Fruit fly (Drosophila melanogaster) whole organism, pupa: ENCODE results near the gene caz.

Experiments used
- CG10348 ChIP-seq: fragments of 200-800 bp; sonication (Bioruptor generic); IDR thresholded peaks from 2 replicates; pipeline ENCODE4 v1.3.6; 2022; ENCODE audit warnings: missing biosample characterization, missing genetic modification characterization
- CG12605 ChIP-seq: fragments of 200-800 bp; sonication (Bioruptor generic); IDR thresholded peaks from 2 replicates; pipeline ENCODE4 v1.3.6; 2022; ENCODE audit warnings: missing biosample characterization, missing genetic modification characterization
- CG13204 ChIP-seq: fragments of 200-800 bp; sonication (Bioruptor generic); optimal IDR thresholded peaks from 2 replicates; lab custom pipeline; 2018; ENCODE audit warnings: missing biosample characterization, mild to moderate bottlenecking, missing genetic modification characterization, moderate library complexity
- CG14655 ChIP-seq: fragments of 200-800 bp; sonication (Bioruptor generic); optimal IDR thresholded peaks from 3 replicates; lab custom pipeline; 2017; ENCODE audit warnings: mild to moderate bottlenecking, missing biosample characterization, missing genetic modification reagents, missing genetic modification characterization
- CG15710 ChIP-seq: fragments of 200-800 bp; sonication (Bioruptor generic); optimal IDR thresholded peaks from 2 replicates; lab custom pipeline; 2018; ENCODE audit warnings: missing biosample characterization, mild to moderate bottlenecking, missing genetic modification characterization, moderate library complexity
- CG17806 ChIP-seq: fragments of 200-800 bp; sonication (Bioruptor generic); optimal IDR thresholded peaks from 2 replicates; lab custom pipeline; 2018; ENCODE audit warnings: missing biosample characterization, mild to moderate bottlenecking, missing genetic modification characterization, moderate library complexity
- CG32121 ChIP-seq: fragments of 200-800 bp; sonication (Bioruptor generic); IDR thresholded peaks from 2 replicates; pipeline ENCODE4 v1.3.6; 2022; ENCODE audit warnings: missing biosample characterization, missing genetic modification characterization
- CG34367 ChIP-seq: fragments of 200-800 bp; sonication (Bioruptor generic); optimal IDR thresholded peaks from 2 replicates; lab custom pipeline; 2018; ENCODE audit warnings: missing biosample characterization, mild to moderate bottlenecking, missing genetic modification characterization
- CG4496 ChIP-seq: fragments of 200-800 bp; sonication (Bioruptor generic); IDR thresholded peaks from 3 replicates; pipeline ENCODE4 v1.3.6; 2022; ENCODE audit warnings: missing biosample characterization, missing genetic modification characterization
- CG8159 ChIP-seq: fragments of 200-800 bp; sonication (Bioruptor generic); optimal IDR thresholded peaks from 3 replicates; lab custom pipeline; 2018; ENCODE audit warnings: missing biosample characterization, mild to moderate bottlenecking, missing genetic modification characterization, moderate library complexity
- CG8301 ChIP-seq: fragments of 200-800 bp; sonication (Bioruptor generic); optimal IDR thresholded peaks from 2 replicates; lab custom pipeline; 2018; ENCODE audit warnings: missing biosample characterization, mild to moderate bottlenecking, missing genetic modification characterization
- CG9948 ChIP-seq: fragments of 200-800 bp; sonication (Bioruptor generic); optimal IDR thresholded peaks from 2 replicates; lab custom pipeline; 2018; ENCODE audit warnings: missing biosample characterization, mild to moderate bottlenecking, missing genetic modification characterization, moderate library complexity
- D1 ChIP-seq: fragments of 200-800 bp; sonication (Bioruptor generic); optimal IDR thresholded peaks from 2 replicates; lab custom pipeline; 2018; ENCODE audit warnings: missing biosample characterization, mild to moderate bottlenecking, missing genetic modification characterization, moderate library complexity
- EcR ChIP-seq: fragments of 200-800 bp; sonication (Bioruptor generic); optimal IDR thresholded peaks from 3 replicates; lab custom pipeline; 2019; ENCODE audit warnings: missing biosample characterization, missing genetic modification characterization, mild to moderate bottlenecking, moderate library complexity, missing genetic modification reagents
- Ets98B ChIP-seq: fragments of 200-800 bp; sonication (Bioruptor generic); IDR thresholded peaks from 2 replicates; pipeline ENCODE4 v1.3.6; 2022; ENCODE audit warnings: missing biosample characterization, missing genetic modification characterization
- Pif1A ChIP-seq: fragments of 200-800 bp; sonication (Bioruptor generic); optimal IDR thresholded peaks from 3 replicates; lab custom pipeline; 2016; ENCODE audit warnings: missing biosample characterization, missing genetic modification characterization
- Pif1B ChIP-seq: fragments of 200-800 bp; sonication (Bioruptor generic); optimal IDR thresholded peaks from 3 replicates; lab custom pipeline; 2016; ENCODE audit warnings: missing biosample characterization, missing genetic modification characterization
- Snoo ChIP-seq: fragments of 200-800 bp; sonication (Bioruptor generic); optimal IDR thresholded peaks from 3 replicates; lab custom pipeline; 2017; ENCODE audit warnings: missing biosample characterization, mild to moderate bottlenecking, missing genetic modification characterization, inconsistent platforms
- fd96Ca ChIP-seq: fragments of 200-800 bp; sonication (Bioruptor generic); IDR thresholded peaks from 3 replicates; pipeline ENCODE4 v1.3.6; 2022; ENCODE audit warnings: missing biosample characterization, missing genetic modification characterization
- gl ChIP-seq: fragments of 200-800 bp; sonication (Bioruptor generic); optimal IDR thresholded peaks from 2 replicates; lab custom pipeline; 2018; ENCODE audit warnings: missing biosample characterization, mild to moderate bottlenecking, missing genetic modification characterization
- rn ChIP-seq: fragments of 200-800 bp; sonication (Bioruptor generic); IDR thresholded peaks from 2 replicates; pipeline ENCODE4 v1.3.6; 2022; ENCODE audit warnings: missing biosample characterization, missing genetic modification characterization

caz gene

dm6 chrX:16296423-16297292 is 8.0 kb downstream of the caz start, which contains the start of gene CG3632:
TSS of gene CG3632 (plus strand) at chrX:16296671.
- TF ChIP-seq CG32121 (0 out of 2 replicates have a peak, but pooled peaks have one; percentile 27), CG4496 (GFP tag; lab: Robert Waterston, UW) (peak; percentile 66; the same call in 2 of the 3 replicates), Pif1B (peak; percentile 23), rn (GFP tag; lab: Robert Waterston, UW) (no peak)
- TF ChIP-seq, all 21 proteins: peak for 3

dm6 chrX:16297618-16298017 is 9.0 kb downstream of the caz start, which contains the start of gene ERp44:
TSS of gene ERp44 (minus strand) at chrX:16297718.
- TF ChIP-seq rn (GFP tag; lab: Robert Waterston, UW) (no peak), CG32121 (no peak), gl (tag; lab: Kevin White, UChicago) (no peak), CG12605 (GFP tag; lab: Robert Waterston, UW) (no peak), CG17806 (no peak), CG4496 (GFP tag; lab: Robert Waterston, UW) (no peak)

DNA sequence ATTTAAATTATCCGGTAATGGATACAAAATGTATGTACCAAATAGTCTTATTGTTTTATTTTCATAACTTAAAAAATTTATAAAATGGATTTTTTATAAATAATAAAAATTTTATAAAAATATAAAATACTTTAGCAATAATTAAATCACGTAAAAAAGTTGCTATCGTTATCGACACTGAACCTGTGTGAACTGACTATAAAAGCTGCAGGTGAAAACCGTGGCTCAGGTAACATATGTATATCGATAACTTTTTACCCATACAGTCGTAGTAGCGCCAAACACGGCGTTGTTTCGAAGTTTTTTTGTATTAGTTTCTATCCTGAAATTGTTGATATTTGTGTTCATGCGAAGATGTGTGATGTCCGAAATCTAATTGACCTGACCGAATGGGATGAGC is 15.0 kb downstream of the caz start, which contains the start of gene CG3679:
CG3679 (plus strand) TSS at position 235 of the 400 bp plus-strand sequence.
- no peak for TF ChIP-seq fd96Ca (GFP tag; lab: Robert Waterston, UW)
- no peak for TF ChIP-seq rn (GFP tag; lab: Robert Waterston, UW)
- TF ChIP-seq CG14655 (GFP tag; lab: Kevin White, UChicago) = no peak
- no peak for TF ChIP-seq CG15710 (tag; lab: Kevin White, UChicago)
- no peak for TF ChIP-seq CG12605 (GFP tag; lab: Robert Waterston, UW)
- TF ChIP-seq CG32121 = no peak
- TF ChIP-seq CG8159 (tag; lab: Kevin White, UChicago) = no peak
- TF ChIP-seq CG9948 (tag; lab: Kevin White, UChicago) = no peak
- TF ChIP-seq CG34367 (tag; lab: Kevin White, UChicago) = no peak
- no peak for TF ChIP-seq Ets98B (GFP tag; lab: Robert Waterston, UW)
- TF ChIP-seq EcR (GFP tag; lab: Kevin White, UChicago) = no peak
- no peak for TF ChIP-seq Pif1B
- no peak for TF ChIP-seq Snoo (tag; lab: Kevin White, UChicago)
- TF ChIP-seq gl (tag; lab: Kevin White, UChicago) = no peak
- no peak for TF ChIP-seq D1
- TF ChIP-seq Pif1A = no peak
- TF ChIP-seq CG17806 = no peak
- TF ChIP-seq CG8301 (tag; lab: Kevin White, UChicago) = no peak
- no peak for TF ChIP-seq CG13204 (GFP tag; lab: Kevin White, UChicago)

DNA sequence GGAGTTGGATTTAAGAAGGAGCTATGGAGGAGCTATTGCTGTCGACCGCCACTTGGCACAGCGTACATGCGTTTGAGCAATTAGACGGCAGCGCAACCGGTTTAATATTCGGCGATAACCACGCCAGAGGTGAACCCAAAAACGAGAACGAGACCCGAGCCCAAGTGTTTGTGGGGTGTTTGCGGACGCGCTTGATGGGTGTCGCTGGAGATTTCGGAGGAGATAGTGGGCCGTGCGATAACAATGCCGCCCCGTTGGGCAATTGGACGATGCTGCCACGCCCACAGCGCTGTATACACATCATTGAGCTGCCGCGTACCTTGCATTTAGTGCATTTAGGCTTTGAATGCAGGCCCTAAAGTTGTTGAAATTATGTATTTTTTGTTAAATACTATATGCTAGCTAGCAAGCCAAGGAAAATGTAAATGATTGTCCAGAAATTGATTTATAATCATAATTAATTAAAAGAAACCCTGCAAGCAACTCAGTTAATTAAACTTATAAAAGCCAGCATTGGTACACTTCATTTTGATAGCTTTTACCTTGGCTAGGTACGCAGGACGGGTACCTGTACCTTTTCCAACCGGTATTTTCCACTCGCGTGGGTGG is 19.8 kb downstream of the caz start, which contains the start of gene Had1:
Had1 (minus strand) TSS at position 358 of the 609 bp plus-strand sequence.
- TF ChIP-seq CG4496 (GFP tag; lab: Robert Waterston, UW) (0 out of 3 replicates have a peak, but pooled peaks have one; percentile 7), CG9948 (tag; lab: Kevin White, UChicago) (no peak)

- TF ChIP-seq Snoo (tag; lab: Kevin White, UChicago) (no peak), CG14655 (GFP tag; lab: Kevin White, UChicago) (no peak), CG9948 (tag; lab: Kevin White, UChicago) (no peak), CG8159 (tag; lab: Kevin White, UChicago) (no peak), CG17806 (no peak), Pif1B (no peak), D1 (no peak), CG10348 (GFP tag; lab: Robert Waterston, UW) (no peak), EcR (GFP tag; lab: Kevin White, UChicago) (no peak), gl (tag; lab: Kevin White, UChicago) (no peak), Ets98B (GFP tag; lab: Robert Waterston, UW) (no peak), CG15710 (tag; lab: Kevin White, UChicago) (no peak), CG13204 (GFP tag; lab: Kevin White, UChicago) (no peak), CG34367 (tag; lab: Kevin White, UChicago) (no peak), CG32121 (no peak), Pif1A (no peak), fd96Ca (GFP tag; lab: Robert Waterston, UW) (no peak), CG12605 (GFP tag; lab: Robert Waterston, UW) (no peak), CG4496 (GFP tag; lab: Robert Waterston, UW) (no peak)
These were observed 20.3 kb downstream of the caz start for dm6 chrX:16308953-16309352.

- TF ChIP-seq CG34367 (tag; lab: Kevin White, UChicago) (no peak), CG9948 (tag; lab: Kevin White, UChicago) (no peak), CG10348 (GFP tag; lab: Robert Waterston, UW) (no peak)
- TF ChIP-seq, all 21 proteins: peak for 0
These were observed 21.2 kb downstream of the caz start for dm6 chrX:16309764-16310163.
